Fruit fly (Drosophila melanogaster) whole organism, wandering third instar larva: ENCODE results near the gene dnd.

Experiments
- Abd-B ChIP-seq: fragments of >200 bp; optimal IDR thresholded peaks from 2 replicates; lab custom pipeline; 2017; ENCODE audit warnings: missing biosample characterization, missing genetic modification characterization
- CG32264 ChIP-seq: fragments of 200-800 bp; sonication (Bioruptor generic); optimal IDR thresholded peaks from 2 replicates; lab custom pipeline; 2016; ENCODE audit warnings: missing biosample characterization, missing genetic modification characterization
- CG9705 ChIP-seq: fragments of 200-800 bp; sonication (Bioruptor generic); optimal IDR thresholded peaks from 2 replicates; lab custom pipeline; 2018; ENCODE audit warnings: missing biosample characterization, mild to moderate bottlenecking, missing genetic modification characterization
- CrebA ChIP-seq: fragments of 200-800 bp; sonication (Bioruptor generic); optimal IDR thresholded peaks from 2 replicates; lab custom pipeline; 2016; ENCODE audit warnings: missing biosample characterization, mild to moderate bottlenecking, missing genetic modification characterization, borderline replicate concordance
- Dfd ChIP-seq: fragments of >200 bp; optimal IDR thresholded peaks from 2 replicates; lab custom pipeline; 2017; ENCODE audit warnings: missing biosample characterization, missing genetic modification characterization
- Dif ChIP-seq: fragments of 200-275, 200-300 bp; sonication (Bioruptor generic); optimal IDR thresholded peaks from 2 replicates; lab custom pipeline; 2018; ENCODE audit warnings: missing biosample characterization, missing genetic modification characterization; ENCODE audit not compliant: partially characterized antibody
- GATAd ChIP-seq: sonication (Bioruptor generic); optimal IDR thresholded peaks from 2 replicates; lab custom pipeline; 2016; ENCODE audit warnings: missing biosample characterization, missing genetic modification characterization
- HLH106 ChIP-seq: fragments of 200-800 bp; optimal IDR thresholded peaks from 3 replicates; lab custom pipeline; 2019; ENCODE audit warnings: missing biosample characterization, mild to moderate bottlenecking, missing genetic modification characterization, moderate library complexity
- Hnf4 ChIP-seq: fragments of 200-800 bp; sonication (Bioruptor generic); optimal IDR thresholded peaks from 2 replicates; lab custom pipeline; 2016; ENCODE audit warnings: missing biosample characterization, mild to moderate bottlenecking, missing genetic modification characterization
- Hr78 ChIP-seq: fragments of >200 bp; optimal IDR thresholded peaks from 2 replicates; lab custom pipeline; 2017; ENCODE audit warnings: missing biosample characterization, missing genetic modification characterization
- Hr83 ChIP-seq: fragments of 200-300 bp; sonication (Bioruptor generic); optimal IDR thresholded peaks from 2 replicates; lab custom pipeline; 2016; ENCODE audit warnings: missing biosample characterization, mild to moderate bottlenecking, missing genetic modification characterization, moderate library complexity; ENCODE audit not compliant: poor library complexity, severe bottlenecking
- Jra ChIP-seq: sonication (Bioruptor generic); optimal IDR thresholded peaks from 2 replicates; lab custom pipeline; 2016; ENCODE audit warnings: missing biosample characterization, missing genetic modification characterization
- Mio ChIP-seq: sonication (Bioruptor generic); optimal IDR thresholded peaks from 2 replicates; lab custom pipeline; 2016; ENCODE audit warnings: missing biosample characterization, missing genetic modification characterization
- Myc ChIP-seq: fragments of >200 bp; optimal IDR thresholded peaks from 2 replicates; lab custom pipeline; 2017
- N ChIP-seq: fragments of >200 bp; optimal IDR thresholded peaks from 2 replicates; lab custom pipeline; 2018; ENCODE audit warnings: missing biosample characterization, missing external identifiers, missing genetic modification characterization
- OdsH ChIP-seq: fragments of 200-800 bp; sonication (Bioruptor generic); optimal IDR thresholded peaks from 2 replicates; lab custom pipeline; 2016; ENCODE audit warnings: missing biosample characterization, mild to moderate bottlenecking, missing genetic modification characterization
- Rel ChIP-seq, 2 experiments: fragments of 200-800 bp; sonication (Bioruptor generic) in 1 of 2; optimal IDR thresholded peaks; 2 replicates in 1 of 2; 3 replicates in 1 of 2; lab custom pipeline; 2016 to 2019; ENCODE audit warnings: mild to moderate bottlenecking in 2 of 2, missing biosample characterization in 2 of 2, missing genetic modification characterization in 2 of 2, moderate library complexity in 1 of 2
- Sp1 ChIP-seq: fragments of 200-800 bp; sonication (Bioruptor generic); optimal IDR thresholded peaks from 3 replicates; lab custom pipeline; 2019; ENCODE audit warnings: missing biosample characterization, mild to moderate bottlenecking, missing genetic modification characterization, moderate library complexity
- Vsx2 ChIP-seq: fragments of 200-300, 225-300 bp; sonication (Bioruptor generic); optimal IDR thresholded peaks from 2 replicates; lab custom pipeline; 2018; ENCODE audit warnings: missing biosample characterization, missing genetic modification characterization; ENCODE audit not compliant: partially characterized antibody
- br ChIP-seq: fragments of 200-800 bp; sonication (Bioruptor generic); optimal IDR thresholded peaks from 2 replicates; lab custom pipeline; 2016; ENCODE audit warnings: missing biosample characterization, missing genetic modification characterization
- brk ChIP-seq: fragments of 200-800 bp; sonication (Bioruptor generic); optimal IDR thresholded peaks from 2 replicates; lab custom pipeline; 2016; ENCODE audit warnings: missing biosample characterization, mild to moderate bottlenecking, missing genetic modification characterization
- dl ChIP-seq, 2 experiments: fragments of 175-275, 200-275 bp in 1 of 2; fragments of 200-275 bp in 1 of 2; sonication (Bioruptor generic); optimal IDR thresholded peaks; lab custom pipeline; 2018; ENCODE audit warnings: mild to moderate bottlenecking in 2 of 2, missing biosample characterization in 2 of 2, missing genetic modification characterization in 2 of 2, moderate library complexity in 2 of 2; ENCODE audit not compliant: partially characterized antibody in 2 of 2, insufficient read depth in 1 of 2
- dmrt93B ChIP-seq: fragments of 200-800 bp; sonication (Bioruptor generic); optimal IDR thresholded peaks from 2 replicates; lab custom pipeline; 2018; ENCODE audit warnings: missing biosample characterization, mild to moderate bottlenecking, missing genetic modification characterization
- dsf ChIP-seq: sonication (Bioruptor generic); optimal IDR thresholded peaks from 2 replicates; lab custom pipeline; 2016; ENCODE audit warnings: missing biosample characterization, missing genetic modification characterization, borderline replicate concordance
- ey ChIP-seq: fragments of 200-800 bp; sonication (Bioruptor generic); optimal IDR thresholded peaks from 2 replicates; lab custom pipeline; 2016; ENCODE audit warnings: missing biosample characterization, missing genetic modification characterization
- foxo ChIP-seq, 2 experiments: fragments of 200-800 bp; sonication (Bioruptor generic); optimal IDR thresholded peaks; 2 replicates in 1 of 2; 3 replicates in 1 of 2; lab custom pipeline; 2016 to 2017; ENCODE audit warnings: missing biosample characterization in 2 of 2, missing genetic modification characterization in 2 of 2
- fru ChIP-seq: fragments of 200-800 bp; sonication (Bioruptor generic); optimal IDR thresholded peaks from 3 replicates; lab custom pipeline; 2016; ENCODE audit warnings: missing biosample characterization, mild to moderate bottlenecking, missing genetic modification characterization
- h ChIP-seq: fragments of 200-800 bp; sonication (Bioruptor generic); optimal IDR thresholded peaks from 3 replicates; lab custom pipeline; 2016; ENCODE audit warnings: missing biosample characterization, mild to moderate bottlenecking, missing genetic modification characterization
- jim ChIP-seq: fragments of 175-275, 200-325 bp; sonication (Bioruptor generic); optimal IDR thresholded peaks from 2 replicates; lab custom pipeline; 2016; ENCODE audit warnings: missing biosample characterization, mild to moderate bottlenecking, missing genetic modification characterization
- lola ChIP-seq: fragments of >200 bp; optimal IDR thresholded peaks from 2 replicates; lab custom pipeline; 2017; ENCODE audit warnings: missing biosample characterization, missing genetic modification characterization
- pan ChIP-seq: fragments of >200 bp; optimal IDR thresholded peaks from 2 replicates; lab custom pipeline; 2017
- psq ChIP-seq: fragments of 200-800 bp; sonication (Bioruptor generic); optimal IDR thresholded peaks from 3 replicates; lab custom pipeline; 2017; ENCODE audit warnings: missing biosample characterization, mild to moderate bottlenecking, missing genetic modification characterization, moderate library complexity
- rgr ChIP-seq: fragments of 200-800 bp; sonication (Bioruptor generic); optimal IDR thresholded peaks from 3 replicates; lab custom pipeline; 2016; ENCODE audit warnings: missing biosample characterization, mild to moderate bottlenecking, missing genetic modification characterization
- sage ChIP-seq: fragments of 200-800 bp; sonication (Bioruptor generic); optimal IDR thresholded peaks from 2 replicates; lab custom pipeline; 2016; ENCODE audit warnings: missing biosample characterization, mild to moderate bottlenecking, missing genetic modification characterization
- sv ChIP-seq: fragments of 200-800 bp; sonication (Bioruptor generic); optimal IDR thresholded peaks from 3 replicates; lab custom pipeline; 2016; ENCODE audit warnings: missing biosample characterization, missing genetic modification characterization
- tai ChIP-seq: sonication (Bioruptor generic); optimal IDR thresholded peaks from 2 replicates; lab custom pipeline; 2016; ENCODE audit warnings: missing biosample characterization, missing genetic modification characterization
- usp ChIP-seq: fragments of >200 bp; optimal IDR thresholded peaks from 2 replicates; lab custom pipeline; 2017; ENCODE audit warnings: missing biosample characterization, missing genetic modification characterization
- woc ChIP-seq: sonication (Bioruptor generic); optimal IDR thresholded peaks from 2 replicates; lab custom pipeline; 2016; ENCODE audit warnings: missing biosample characterization, mild to moderate bottlenecking, missing genetic modification characterization

The dnd gene

dm6 chr3R:21922674-21923323 is 35.6 kb upstream of the dnd start (continued):
- TF ChIP-seq Dif (GFP tag; lab: Kevin White, UChicago) (no peak), Hr83 (GFP tag; lab: Kevin White, UChicago) (no peak), sv (GFP tag; lab: Kevin White, UChicago) (no peak), Rel (GFP tag; optimal IDR thresholded peaks at IDR 0.05; lab: Kevin White, UChicago) (no peak), Rel (tag; optimal IDR thresholded peaks at IDR 0.05; lab: Kevin White, UChicago) (peak; percentile 88), Vsx2 (no peak), OdsH (GFP tag; lab: Kevin White, UChicago) (peak; percentile 68), Dfd (no peak), Myc (lab: Kevin White, UChicago) (no peak), fru (GFP tag; lab: Kevin White, UChicago) (peak; percentile 58), lola (GFP tag; lab: Kevin White, UChicago) (no peak), usp (GFP tag; lab: Kevin White, UChicago) (no peak), dsf (GFP tag; lab: Kevin White, UChicago) (no peak)

DNA sequence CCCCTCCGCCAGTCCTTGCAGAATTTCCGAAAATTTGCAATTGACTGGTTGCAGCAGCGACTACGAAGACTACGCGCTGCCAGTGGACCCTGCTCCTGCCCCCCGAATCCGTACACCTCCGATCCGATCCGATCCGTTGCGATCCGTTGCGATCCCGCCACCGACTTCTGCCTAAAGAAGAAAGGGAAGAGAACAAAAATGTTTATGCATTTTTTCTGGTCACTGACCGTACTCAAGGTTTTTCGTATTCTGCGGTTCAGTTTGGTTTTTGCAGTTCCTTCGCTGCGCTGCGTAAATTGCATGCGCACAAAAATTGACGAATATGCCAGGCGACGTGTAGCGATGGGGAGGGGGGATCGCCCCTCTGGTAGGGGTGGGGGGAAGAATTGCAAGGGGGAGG is 35.1 kb upstream of the dnd start:
- TF ChIP-seq Rel (GFP tag; optimal IDR thresholded peaks at IDR 0.05; lab: Kevin White, UChicago) (no peak), Rel (tag; optimal IDR thresholded peaks at IDR 0.05; lab: Kevin White, UChicago) (peak; percentile 28), h (GFP tag; lab: Kevin White, UChicago) (no peak), N (no peak)

dm6 chr3R:21921363-21922208 is 34.4 kb upstream of the dnd start:
- TF ChIP-seq usp (GFP tag; lab: Kevin White, UChicago) (no peak), Rel (GFP tag; optimal IDR thresholded peaks at IDR 0.05; lab: Kevin White, UChicago) (no peak), Rel (tag; optimal IDR thresholded peaks at IDR 0.05; lab: Kevin White, UChicago) (peak; percentile 96), ey (GFP tag; lab: Kevin White, UChicago) (peak; percentile 77), fru (GFP tag; lab: Kevin White, UChicago) (peak; percentile 82), sage (no peak), OdsH (GFP tag; lab: Kevin White, UChicago) (peak; percentile 65), Vsx2 (no peak), Hr78 (no peak), GATAd (no peak), pan (lab: Kevin White, UChicago) (peak; percentile 71), psq (GFP tag; lab: Kevin White, UChicago) (peak; percentile 71), HLH106 (tag; lab: Kevin White, UChicago) (peak; percentile 69), Jra (GFP tag; lab: Kevin White, UChicago) (peak; percentile 46), N (no peak), brk (GFP tag; lab: Kevin White, UChicago) (no peak), sv (GFP tag; lab: Kevin White, UChicago) (no peak), Hr83 (GFP tag; lab: Kevin White, UChicago) (peak; percentile 12), dsf (GFP tag; lab: Kevin White, UChicago) (no peak), dl (GFP tag; optimal IDR thresholded peaks at IDR 0.05; lab: Kevin White, UChicago; ENCODE audit: insufficient read depth in 1 of 2, partially characterized antibody in 2 of 2) (no peak), Dfd (peak; percentile 42), tai (no peak), Abd-B (GFP tag; lab: Kevin White, UChicago) (no peak), CG9705 (GFP tag; lab: Kevin White, UChicago) (peak; percentile 46), woc (GFP tag; lab: Kevin White, UChicago) (peak; percentile 90), Mio (GFP tag; lab: Kevin White, UChicago) (no peak), Dif (GFP tag; lab: Kevin White, UChicago) (peak; percentile 19), Sp1 (GFP tag; lab: Kevin White, UChicago) (peak; percentile 75), rgr (peak; percentile 61), CrebA (GFP tag; lab: Kevin White, UChicago) (no peak), Hnf4 (GFP tag; lab: Kevin White, UChicago) (peak; percentile 32), jim (peak; percentile 79), Myc (lab: Kevin White, UChicago) (no peak), h (GFP tag; lab: Kevin White, UChicago) (peak; percentile 72), br (GFP tag; lab: Kevin White, UChicago) (peak; percentile 77), dmrt93B (GFP tag; lab: Kevin White, UChicago) (peak; percentile 62), CG32264 (GFP tag; lab: Kevin White, UChicago) (no peak), lola (GFP tag; lab: Kevin White, UChicago) (no peak), foxo (GFP tag; optimal IDR thresholded peaks at IDR 0.05; lab: Kevin White, UChicago) (peak in 1 of 2 experiments; percentile 68)
- TF ChIP-seq, all 38 proteins: peak for 21
